Worm (Caenorhabditis elegans) whole organism, L3 larva: ENCODE data around the gene mlt-9.

Experiments used
- R02D3.7 ChIP-seq: fragments of 150-350 bp; optimal IDR thresholded peaks from 2 replicates; lab custom pipeline; 2014; ENCODE audit warnings: missing biosample characterization, missing genetic modification characterization
- aly-2 ChIP-seq: fragments of 150-350 bp; optimal IDR thresholded peaks from 2 replicates; lab custom pipeline; 2014; ENCODE audit warnings: missing biosample characterization, missing genetic modification characterization
- ama-1 ChIP-seq: fragments of 150-350 bp; optimal IDR thresholded peaks from 2 replicates; lab custom pipeline; 2018
- egl-27 ChIP-seq: sonication (generic microtip); optimal IDR thresholded peaks from 4 replicates; lab custom pipeline; 2017; ENCODE audit warnings: missing biosample characterization, missing genetic modification reagents, missing genetic modification characterization
- egl-5 ChIP-seq: fragments of 150-350 bp; optimal IDR thresholded peaks from 2 replicates; lab custom pipeline; 2017; ENCODE audit warnings: missing biosample characterization, missing genetic modification reagents, missing genetic modification characterization, inconsistent platforms
- elt-2 ChIP-seq: sonication (generic microtip); optimal IDR thresholded peaks from 2 replicates; lab custom pipeline; 2016; ENCODE audit warnings: missing genetic modification reagents, mild to moderate bottlenecking, missing genetic modification characterization, missing compliant biosample characterization
- elt-3 ChIP-seq, 3 experiments: fragments of 150-350 bp in 1 of 3; sonication (generic microtip) in 2 of 3; optimal IDR thresholded peaks; 2 replicates in 2 of 3; 4 replicates in 1 of 3; lab custom pipeline; 2014 to 2017; ENCODE audit warnings: missing biosample characterization in 3 of 3, missing genetic modification characterization in 3 of 3
- eor-1 ChIP-seq, 2 experiments: fragments of 150-350 bp; optimal IDR thresholded peaks; 2 replicates each; lab custom pipeline; 2014 to 2018; ENCODE audit warnings: missing biosample characterization in 2 of 2, missing genetic modification characterization in 2 of 2
- fkh-10 ChIP-seq: sonication (generic microtip); optimal IDR thresholded peaks from 2 replicates; lab custom pipeline; 2017; ENCODE audit warnings: missing biosample characterization, missing genetic modification reagents, missing genetic modification characterization
- lin-15B ChIP-seq: fragments of 150-350 bp; optimal IDR thresholded peaks from 2 replicates; lab custom pipeline; 2014; ENCODE audit warnings: missing biosample characterization, missing genetic modification characterization
- lsy-12 ChIP-seq: sonication (generic microtip); optimal IDR thresholded peaks from 2 replicates; lab custom pipeline; 2016; ENCODE audit warnings: mild to moderate bottlenecking, missing genetic modification characterization, missing compliant biosample characterization
- nfya-1 ChIP-seq: sonication (generic microtip); optimal IDR thresholded peaks from 2 replicates; lab custom pipeline; 2017; ENCODE audit warnings: missing genetic modification characterization, mild to moderate bottlenecking, missing compliant biosample characterization, antibody characterized with exemption, moderate library complexity; ENCODE audit not compliant: insufficient read depth
- nhr-25 ChIP-seq: sonication (generic microtip); optimal IDR thresholded peaks from 2 replicates; lab custom pipeline; 2017; ENCODE audit warnings: missing biosample characterization, missing genetic modification characterization
- nhr-67 ChIP-seq: fragments of 150-350 bp; optimal IDR thresholded peaks from 2 replicates; lab custom pipeline; 2014; ENCODE audit warnings: missing biosample characterization, missing genetic modification characterization
- pha-4 ChIP-seq: fragments of 150-350 bp; optimal IDR thresholded peaks from 2 replicates; lab custom pipeline; 2014; ENCODE audit warnings: missing biosample characterization, missing genetic modification reagents, missing genetic modification characterization
- skn-1 ChIP-seq: fragments of 150-350 bp; optimal IDR thresholded peaks from 2 replicates; lab custom pipeline; 2014; ENCODE audit warnings: missing biosample characterization, missing genetic modification characterization
- unc-62 ChIP-seq: fragments of 150-350 bp; sonication (generic microtip); optimal IDR thresholded peaks from 4 replicates; lab custom pipeline; 2014; ENCODE audit warnings: missing biosample characterization, missing genetic modification reagents, missing genetic modification characterization
- zag-1 ChIP-seq: fragments of 150-350 bp; optimal IDR thresholded peaks from 2 replicates; lab custom pipeline; 2014; ENCODE audit warnings: missing biosample characterization, missing genetic modification characterization

Gene mlt-9

DNA sequence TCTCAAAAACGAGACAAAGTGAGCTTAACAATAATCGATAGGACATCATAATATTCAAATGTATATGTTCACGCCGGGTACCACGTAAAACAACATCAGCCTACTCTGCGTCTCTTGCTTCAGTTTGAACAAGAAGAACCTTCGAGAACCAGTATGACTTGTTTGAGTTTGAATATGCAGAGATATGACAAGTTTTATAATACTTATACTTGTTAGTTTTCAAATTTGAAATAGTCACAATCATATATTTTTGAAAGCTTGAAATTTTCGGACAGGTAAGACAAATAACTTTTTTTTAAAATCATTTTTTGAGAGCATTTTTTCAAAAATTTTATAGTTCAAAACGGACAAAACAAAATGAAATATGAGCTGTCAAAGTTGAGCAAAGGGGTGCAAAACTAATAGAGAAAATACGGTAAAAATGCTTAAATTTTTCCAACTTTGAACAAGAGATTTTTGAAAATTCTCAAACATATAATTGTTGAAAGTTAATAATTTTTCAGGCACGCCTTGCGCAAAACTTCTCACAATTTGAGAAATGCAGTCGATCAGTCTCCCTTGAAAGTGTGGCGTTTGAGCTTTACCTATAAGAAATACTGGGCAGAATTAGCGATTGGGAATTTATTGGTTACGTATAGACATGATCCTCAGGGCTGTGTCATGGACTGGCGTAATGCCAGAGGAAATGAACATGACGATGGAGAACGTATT lies 54.2 kb downstream of the mlt-9 start, which contains the start of gene H03G16.1:
H03G16.1 (plus strand) TSS at position 661 of the 711 bp plus-strand sequence.
- TF ChIP-seq unc-62 (no peak), nfya-1 (tag; lab: Kevin White, UChicago) (no peak), aly-2 (tag; lab: Kevin White, UChicago) (no peak), egl-5 (tag; lab: Kevin White, UChicago) (no peak), R02D3.7 (tag; lab: Kevin White, UChicago) (no peak), nhr-25 (tag; lab: Kevin White, UChicago) (no peak), lin-15B (no peak), pha-4 (tag; lab: Kevin White, UChicago) (no peak), elt-3 (tag; optimal IDR thresholded peaks at IDR 0.05; lab: Kevin White, UChicago) (no peak), egl-27 (tag; lab: Kevin White, UChicago) (no peak), ama-1 (lab: Kevin White, UChicago) (no peak), skn-1 (tag; lab: Kevin White, UChicago) (no peak), nhr-67 (tag; lab: Kevin White, UChicago) (no peak), eor-1 (tag; optimal IDR thresholded peaks at IDR 0.05; lab: Kevin White, UChicago) (no peak)

ce11 chrX:15052385-15052784 lies 55.2 kb downstream of the mlt-9 start, which contains the start of gene H03G16.6:
TSS of gene H03G16.6 (plus strand) at chrX:15052685.
- no peak for TF ChIP-seq fkh-10 (GFP tag; lab: Kevin White, UChicago)
- no peak for TF ChIP-seq eor-1 (tag; optimal IDR thresholded peaks at IDR 0.05; lab: Kevin White, UChicago)
- TF ChIP-seq zag-1 (tag; lab: Kevin White, UChicago), result no peak
- no peak for TF ChIP-seq elt-2 (tag; lab: Kevin White, UChicago)
- TF ChIP-seq lsy-12 (tag; lab: Kevin White, UChicago), result no peak
